Fruit fly (Drosophila melanogaster) whole organism, embryonic: Measurements from ENCODE around the gene CG31406.

ENCODE experiments used
- Asciz ChIP-seq: fragments of 200-800 bp; sonication (Bioruptor generic); optimal IDR thresholded peaks from 2 replicates; lab custom pipeline; 2017; ENCODE audit warnings: missing biosample characterization, mild to moderate bottlenecking, missing genetic modification characterization, missing genetic modification reagents
- BEAF-32 ChIP-seq: fragments of 200-800 bp; sonication (Bioruptor generic); optimal IDR thresholded peaks from 3 replicates; lab custom pipeline; 2017; ENCODE audit warnings: missing biosample characterization, missing genetic modification characterization, mild to moderate bottlenecking, moderate library complexity, missing genetic modification reagents
- CG11723 ChIP-seq: fragments of 200-800 bp; sonication (Bioruptor generic); optimal IDR thresholded peaks from 2 replicates; lab custom pipeline; 2017; ENCODE audit warnings: missing biosample characterization, mild to moderate bottlenecking, missing genetic modification characterization
- CG12236 ChIP-seq: fragments of 200-800 bp; sonication (Bioruptor generic); optimal IDR thresholded peaks from 2 replicates; lab custom pipeline; 2016; ENCODE audit warnings: missing biosample characterization, missing genetic modification characterization
- CG12942 ChIP-seq: fragments of 200-800 bp; sonication (Bioruptor generic); optimal IDR thresholded peaks from 3 replicates; lab custom pipeline; 2016; ENCODE audit warnings: missing biosample characterization, missing genetic modification characterization
- CG13296 ChIP-seq: fragments of 200-800 bp; sonication (Bioruptor generic); optimal IDR thresholded peaks from 3 replicates; lab custom pipeline; 2018; ENCODE audit warnings: missing biosample characterization, mild to moderate bottlenecking, missing genetic modification characterization
- CG13624 ChIP-seq: fragments of 200-800 bp; sonication (Bioruptor generic); optimal IDR thresholded peaks from 2 replicates; lab custom pipeline; 2016; ENCODE audit warnings: missing biosample characterization, missing genetic modification characterization
- CG13894 ChIP-seq: fragments of 200-800 bp; sonication (Bioruptor generic); optimal IDR thresholded peaks from 3 replicates; lab custom pipeline; 2018; ENCODE audit warnings: missing biosample characterization, mild to moderate bottlenecking, missing genetic modification characterization, moderate library complexity
- CG16779 ChIP-seq: fragments of 200-800 bp; sonication (Bioruptor generic); IDR thresholded peaks from 2 replicates; pipeline ENCODE4 v1.3.6; 2022; ENCODE audit warnings: missing biosample characterization, missing genetic modification characterization
- CG16813 ChIP-seq: fragments of 200-800 bp; sonication (Bioruptor generic); IDR thresholded peaks from 3 replicates; pipeline ENCODE4 v1.3.6; 2022; ENCODE audit warnings: missing biosample characterization, missing genetic modification characterization; ENCODE audit not compliant: partially characterized antibody
- CG2202 ChIP-seq: fragments of 200-800 bp; sonication (Bioruptor generic); optimal IDR thresholded peaks from 2 replicates; lab custom pipeline; 2018; ENCODE audit warnings: missing biosample characterization, mild to moderate bottlenecking, missing genetic modification characterization
- CG30403 ChIP-seq: fragments of 200-800 bp; sonication (Bioruptor generic); optimal IDR thresholded peaks from 3 replicates; lab custom pipeline; 2016; ENCODE audit warnings: missing biosample characterization, missing genetic modification characterization
- CG32772 ChIP-seq: fragments of 200-800 bp; sonication (Bioruptor generic); IDR thresholded peaks from 2 replicates; pipeline ENCODE4 v1.3.6; 2022; ENCODE audit warnings: missing biosample characterization, missing genetic modification characterization
- CG4404 ChIP-seq: fragments of 200-800 bp; sonication (Bioruptor generic); IDR thresholded peaks from 2 replicates; pipeline ENCODE4 v1.3.6; 2022; ENCODE audit warnings: missing biosample characterization, missing genetic modification characterization
- CG4424 ChIP-seq: fragments of 200-800 bp; sonication (Bioruptor generic); optimal IDR thresholded peaks from 3 replicates; lab custom pipeline; 2016; ENCODE audit warnings: missing biosample characterization, missing genetic modification characterization
- CG4854 ChIP-seq: fragments of 200-800 bp; sonication (Bioruptor generic); optimal IDR thresholded peaks from 2 replicates; lab custom pipeline; 2016; ENCODE audit warnings: missing biosample characterization, missing genetic modification characterization, inconsistent platforms
- CG5953 ChIP-seq: fragments of 200-800 bp; sonication (Bioruptor generic); IDR thresholded peaks from 2 replicates; pipeline ENCODE4 v1.3.6; 2022; ENCODE audit warnings: missing biosample characterization, missing genetic modification characterization
- CG6654 ChIP-seq: fragments of 200-800 bp; sonication (Bioruptor generic); optimal IDR thresholded peaks from 2 replicates; lab custom pipeline; 2017; ENCODE audit warnings: missing biosample characterization, mild to moderate bottlenecking, missing genetic modification characterization
- CG6813 ChIP-seq: fragments of 200-800 bp; sonication (Bioruptor generic); optimal IDR thresholded peaks from 2 replicates; lab custom pipeline; 2017; ENCODE audit warnings: missing biosample characterization, missing genetic modification characterization, mild to moderate bottlenecking, moderate library complexity, missing genetic modification reagents
- CG9215 ChIP-seq: fragments of 200-800 bp; sonication (Bioruptor generic); IDR thresholded peaks from 2 replicates; pipeline ENCODE4 v1.3.6; 2022; ENCODE audit warnings: missing biosample characterization, missing genetic modification characterization
- CTCF ChIP-seq: fragments of 200-800 bp; sonication (Bioruptor generic); optimal IDR thresholded peaks from 2 replicates; lab custom pipeline; 2017; ENCODE audit warnings: missing biosample characterization, mild to moderate bottlenecking, missing genetic modification characterization, moderate library complexity
- Dip3 ChIP-seq: fragments of 200-800 bp; sonication (Bioruptor generic); optimal IDR thresholded peaks from 3 replicates; lab custom pipeline; 2016; ENCODE audit warnings: missing biosample characterization, missing genetic modification characterization
- Dll ChIP-seq: fragments of 200-800 bp; sonication (Bioruptor generic); IDR thresholded peaks from 4 replicates; pipeline ENCODE4 v1.3.6; 2022; ENCODE audit warnings: missing biosample characterization, missing genetic modification characterization; ENCODE audit not compliant: partially characterized antibody
- Doc2 ChIP-seq: fragments of 200-800 bp; sonication (Bioruptor generic); IDR thresholded peaks from 2 replicates; pipeline ENCODE4 v1.3.6; 2022; ENCODE audit warnings: missing biosample characterization, missing genetic modification characterization
- Drgx ChIP-seq: fragments of 200-800 bp; sonication (Bioruptor generic); IDR thresholded peaks from 2 replicates; pipeline ENCODE4 v1.3.6; 2022; ENCODE audit warnings: missing biosample characterization, missing genetic modification characterization
- E2f1 ChIP-seq: fragments of 200-800 bp; sonication (Bioruptor generic); IDR thresholded peaks from 2 replicates; pipeline ENCODE4 v1.3.6; 2022; ENCODE audit warnings: missing biosample characterization, missing genetic modification characterization
- Lhr ChIP-seq: fragments of 200-800 bp; sonication (Bioruptor generic); optimal IDR thresholded peaks from 3 replicates; lab custom pipeline; 2017; ENCODE audit warnings: mild to moderate bottlenecking, missing biosample characterization, missing genetic modification reagents, missing genetic modification characterization
- Med ChIP-seq: fragments of 200-800 bp; sonication (Bioruptor generic); peaks from one replicate; lab custom pipeline; 2016; ENCODE audit warnings: missing biosample characterization, missing genetic modification characterization, mild to moderate bottlenecking, inconsistent platforms, moderate library complexity
- PHDP ChIP-seq: fragments of 200-800 bp; sonication (Bioruptor generic); optimal IDR thresholded peaks from 3 replicates; lab custom pipeline; 2018; ENCODE audit warnings: missing biosample characterization, mild to moderate bottlenecking, missing genetic modification characterization, moderate library complexity
- Poxn ChIP-seq: fragments of 200-800 bp; sonication (Bioruptor generic); IDR thresholded peaks from 2 replicates; pipeline ENCODE4 v1.3.6; 2022; ENCODE audit warnings: missing biosample characterization, missing genetic modification characterization
- bsh ChIP-seq, 2 experiments: fragments of 200-800 bp; sonication (Bioruptor generic); optimal IDR thresholded peaks; 2 replicates each; lab custom pipeline; 2017 to 2018; ENCODE audit warnings: mild to moderate bottlenecking in 2 of 2, missing biosample characterization in 2 of 2, missing genetic modification characterization in 2 of 2, moderate library complexity in 1 of 2
- cad ChIP-seq: fragments of >200 bp; optimal IDR thresholded peaks from 2 replicates; lab custom pipeline; 2017; ENCODE audit warnings: missing biosample characterization, missing genetic modification characterization
- crp ChIP-seq, 2 experiments: fragments of 200-800 bp; sonication (Bioruptor generic); optimal IDR thresholded peaks; 2 replicates in 1 of 2; 3 replicates in 1 of 2; lab custom pipeline; 2017; ENCODE audit warnings: missing biosample characterization in 2 of 2, missing genetic modification characterization in 2 of 2, mild to moderate bottlenecking in 1 of 2, moderate library complexity in 1 of 2
- cwo ChIP-seq: fragments of 200-800 bp; sonication (Bioruptor generic); optimal IDR thresholded peaks from 3 replicates; lab custom pipeline; 2017; ENCODE audit warnings: missing biosample characterization, missing genetic modification characterization, mild to moderate bottlenecking, moderate library complexity, missing genetic modification reagents
- knrl ChIP-seq: fragments of 200-800 bp; sonication (Bioruptor generic); IDR thresholded peaks from 3 replicates; pipeline ENCODE4 v1.3.6; 2022; ENCODE audit warnings: missing biosample characterization, missing genetic modification characterization; ENCODE audit not compliant: partially characterized antibody
- lab ChIP-seq: fragments of 200-800 bp; sonication (Bioruptor generic); optimal IDR thresholded peaks from 3 replicates; lab custom pipeline; 2017; ENCODE audit warnings: missing biosample characterization, missing genetic modification characterization, mild to moderate bottlenecking, moderate library complexity, missing genetic modification reagents
- lilli ChIP-seq: fragments of 200-800 bp; sonication (Bioruptor generic); optimal IDR thresholded peaks from 3 replicates; lab custom pipeline; 2016; ENCODE audit warnings: missing biosample characterization, missing genetic modification characterization
- odd ChIP-seq: fragments of 200-800 bp; sonication (Bioruptor generic); optimal IDR thresholded peaks from 2 replicates; lab custom pipeline; 2017; ENCODE audit warnings: missing biosample characterization, mild to moderate bottlenecking, missing genetic modification characterization
- pan ChIP-seq, 4 experiments: fragments of >200 bp in 3 of 4; fragments of 200-800 bp in 1 of 4; sonication (Bioruptor generic) in 1 of 4; optimal IDR thresholded peaks in 3 of 4; IDR thresholded peaks in 1 of 4; 2 replicates each; pipeline versions ENCODE4 v1.3.6 to Lab custom; 2017 to 2022; ENCODE audit warnings: missing biosample characterization in 2 of 4, missing genetic modification characterization in 2 of 4, mixed read lengths in 1 of 4
- pita ChIP-seq: fragments of 200-800 bp; sonication (Bioruptor generic); optimal IDR thresholded peaks from 2 replicates; lab custom pipeline; 2017; ENCODE audit warnings: missing biosample characterization, mild to moderate bottlenecking, missing genetic modification characterization
- schlank ChIP-seq: fragments of 200-800 bp; sonication (Bioruptor generic); optimal IDR thresholded peaks from 2 replicates; lab custom pipeline; 2018; ENCODE audit warnings: missing biosample characterization, mild to moderate bottlenecking, missing genetic modification characterization
- sd ChIP-seq: fragments of 200-800 bp; sonication (Bioruptor generic); optimal IDR thresholded peaks from 3 replicates; lab custom pipeline; 2018; ENCODE audit warnings: missing biosample characterization, mild to moderate bottlenecking, missing genetic modification characterization, moderate library complexity
- stwl ChIP-seq: fragments of 200-800 bp; sonication (Bioruptor generic); optimal IDR thresholded peaks from 3 replicates; lab custom pipeline; 2018; ENCODE audit warnings: missing biosample characterization, mild to moderate bottlenecking, missing genetic modification characterization, moderate library complexity
- tap ChIP-seq: fragments of 200-800 bp; optimal IDR thresholded peaks from 3 replicates; lab custom pipeline; 2019; ENCODE audit warnings: missing biosample characterization, mild to moderate bottlenecking, missing genetic modification characterization, moderate library complexity
- tgo ChIP-seq: fragments of 200-800 bp; sonication (Bioruptor generic); IDR thresholded peaks from 3 replicates; pipeline ENCODE4 v1.3.6; 2022; ENCODE audit warnings: missing biosample characterization, missing genetic modification characterization
- tio ChIP-seq: fragments of 200-800 bp; sonication (Bioruptor generic); optimal IDR thresholded peaks from 2 replicates; lab custom pipeline; 2017; ENCODE audit warnings: missing biosample characterization, missing genetic modification characterization, inconsistent platforms
- tup ChIP-seq: fragments of 200-800 bp; sonication (Bioruptor generic); optimal IDR thresholded peaks from 2 replicates; lab custom pipeline; 2016; ENCODE audit warnings: missing biosample characterization, mild to moderate bottlenecking, missing genetic modification characterization, moderate library complexity
- yki ChIP-seq: fragments of >200 bp; optimal IDR thresholded peaks from 3 replicates; lab custom pipeline; 2018

The CG31406 gene

DNA sequence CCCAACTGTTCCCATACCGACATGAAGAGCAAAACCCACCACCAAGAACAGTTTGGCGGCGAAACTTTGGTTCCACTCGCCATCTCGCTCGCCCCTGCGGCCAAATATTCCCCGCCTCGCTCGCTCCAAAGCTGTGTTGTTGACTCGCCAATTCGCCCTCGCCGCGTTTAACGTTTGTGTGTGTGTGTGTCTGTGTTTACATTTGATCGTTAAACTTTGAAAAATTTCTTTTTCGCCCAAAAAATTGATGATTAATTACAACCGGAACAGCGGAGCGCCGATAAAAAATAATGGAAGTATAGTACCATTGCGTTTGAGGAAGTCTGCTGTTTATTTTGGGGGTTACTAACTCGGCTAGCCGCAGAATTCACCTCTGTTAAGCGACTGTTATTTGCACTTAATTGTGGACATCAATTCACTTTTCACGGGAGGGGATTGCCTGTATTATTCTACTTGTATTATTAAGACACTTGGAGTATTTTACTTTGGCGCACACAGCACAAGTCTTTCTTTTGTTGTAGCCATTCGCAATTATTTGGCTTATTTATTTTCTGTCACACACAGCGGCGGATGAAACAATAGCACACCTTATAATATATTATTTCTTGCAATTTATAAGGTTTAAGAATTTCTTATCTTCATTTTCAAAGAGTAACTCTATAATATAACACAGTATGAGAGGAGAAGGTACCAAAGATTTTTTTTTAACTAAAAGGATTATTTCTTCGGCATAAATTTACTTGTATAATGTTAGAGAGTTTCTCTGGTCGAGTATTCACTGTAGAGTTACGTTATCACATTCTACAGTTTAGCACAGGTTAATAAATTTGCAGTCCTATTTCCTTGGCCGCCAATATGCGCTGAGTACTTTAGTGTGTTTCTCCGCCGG lies 2.4 kb downstream of the CG31406 start (continued):
- TF ChIP-seq CG13296 = peak; percentile 81
- TF ChIP-seq pan (optimal IDR thresholded peaks at IDR 0.05; lab: Kevin White, UChicago) = no peak
- TF ChIP-seq pan (GFP tag; optimal IDR thresholded peaks at IDR 0.05 in 1 of 2, IDR thresholded peaks at IDR 0.05 in 1 of 2) = no peak
- TF ChIP-seq CG6813 (GFP tag; lab: Kevin White, UChicago) = peak; percentile 62
- TF ChIP-seq odd (GFP tag; lab: Kevin White, UChicago) = peak; percentile 81
- TF ChIP-seq Dip3 (GFP tag; lab: Kevin White, UChicago) = peak; percentile 76
- no peak for TF ChIP-seq BEAF-32
- peak; percentile 38 for TF ChIP-seq CG12236 (GFP tag; lab: Kevin White, UChicago)
- TF ChIP-seq CG13894 = peak; percentile 78
- TF ChIP-seq tgo (GFP tag; lab: Robert Waterston, UW) = no peak
- no peak for TF ChIP-seq Doc2 (GFP tag; lab: Robert Waterston, UW)
- no peak for TF ChIP-seq CG16813 (GFP tag; lab: Robert Waterston, UW)
- peak; percentile 61 for TF ChIP-seq CG6654
- TF ChIP-seq Lhr = no peak
- no peak for TF ChIP-seq CG16779 (GFP tag; lab: Robert Waterston, UW)
- no peak for TF ChIP-seq Dll (GFP tag; lab: Robert Waterston, UW)
- TF ChIP-seq Asciz (GFP tag; lab: Kevin White, UChicago) = peak; percentile 37
- peak; percentile 14 for TF ChIP-seq pita (GFP tag; lab: Kevin White, UChicago)
- peak; percentile 61 for TF ChIP-seq CG12942 (GFP tag; lab: Kevin White, UChicago)
- TF ChIP-seq CG4424 (GFP tag; lab: Kevin White, UChicago) = peak; percentile 83
- TF ChIP-seq CTCF (GFP tag; lab: Kevin White, UChicago) = peak; percentile 55
- TF ChIP-seq CG13624 (GFP tag; lab: Kevin White, UChicago) = peak; percentile 88
- TF ChIP-seq CG9215 (GFP tag; lab: Robert Waterston, UW) = no peak
- peak; percentile 80 for TF ChIP-seq schlank (tag; lab: Kevin White, UChicago)
- peak; percentile 91 for TF ChIP-seq lab
- no peak for TF ChIP-seq Drgx (GFP tag; lab: Robert Waterston, UW)
- peak in 1 of 2 experiments; percentile 3 for TF ChIP-seq crp (GFP tag; optimal IDR thresholded peaks at IDR 0.05; lab: Kevin White, UChicago)
- no peak for TF ChIP-seq Poxn
- TF ChIP-seq CG32772 (GFP tag; lab: Robert Waterston, UW) = no peak
- peak; percentile 27 for TF ChIP-seq CG2202 (tag; lab: Kevin White, UChicago)
- TF ChIP-seq stwl (tag; lab: Kevin White, UChicago) = no peak
- peak; percentile 88 for TF ChIP-seq CG30403
- TF ChIP-seq CG4854 (GFP tag; lab: Kevin White, UChicago) = peak; percentile 36
- peak; percentile 51 for TF ChIP-seq CG11723 (GFP tag; lab: Kevin White, UChicago)
- no peak for TF ChIP-seq yki
- peak; percentile 42 for TF ChIP-seq sd (tag; lab: Kevin White, UChicago)
- peak; percentile 75 for TF ChIP-seq tap (tag; lab: Kevin White, UChicago)
- no peak for TF ChIP-seq knrl (GFP tag; lab: Robert Waterston, UW)
- peak; percentile 90 for TF ChIP-seq PHDP
- peak; percentile 80 for TF ChIP-seq tio (GFP tag; lab: Kevin White, UChicago)
- peak; percentile 89 for TF ChIP-seq lilli (GFP tag; lab: Kevin White, UChicago)
- no peak for TF ChIP-seq tup
- TF ChIP-seq E2f1 = no peak
- TF ChIP-seq CG4404 (GFP tag; lab: Robert Waterston, UW) = no peak
- TF ChIP-seq cwo (GFP tag; lab: Kevin White, UChicago) = peak; percentile 92
- no peak for TF ChIP-seq cad (GFP tag; lab: Kevin White, UChicago)
- TF ChIP-seq CG5953 (GFP tag; lab: Robert Waterston, UW) = no peak
- TF ChIP-seq bsh (GFP tag; optimal IDR thresholded peaks at IDR 0.05; lab: Kevin White, UChicago) = peak in 1 of 2 experiments; percentile 55
- TF ChIP-seq Med (GFP tag; lab: Kevin White, UChicago) = peak; percentile 93
